Fruit fly (Drosophila melanogaster) whole organism, embryonic: ENCODE results near the gene plx.
A peak's percentile ranks its signal among the peaks of the same experiment; 100 is the strongest.

Source experiments
- CG12744 ChIP-seq: fragments of 200-800 bp; sonication (Bioruptor generic); optimal IDR thresholded peaks from 2 replicates; lab custom pipeline; 2016; ENCODE audit warnings: missing biosample characterization, missing genetic modification characterization
- CG13287 ChIP-seq: fragments of 200-800 bp; sonication (Bioruptor generic); IDR thresholded peaks from 2 replicates; pipeline ENCODE4 v1.3.6; 2022; ENCODE audit warnings: missing biosample characterization, missing genetic modification characterization; ENCODE audit not compliant: partially characterized antibody
- CG1647 ChIP-seq: fragments of 200-800 bp; sonication (Bioruptor generic); optimal IDR thresholded peaks from 3 replicates; lab custom pipeline; 2016; ENCODE audit warnings: missing biosample characterization, missing genetic modification characterization
- CG16815 ChIP-seq: fragments of 200-800 bp; sonication (Bioruptor generic); optimal IDR thresholded peaks from 3 replicates; lab custom pipeline; 2017; ENCODE audit warnings: missing biosample characterization, mild to moderate bottlenecking, missing genetic modification characterization
- CG17385 ChIP-seq: fragments of 200-800 bp; sonication (Bioruptor generic); optimal IDR thresholded peaks from 3 replicates; lab custom pipeline; 2018; ENCODE audit warnings: missing biosample characterization, mild to moderate bottlenecking, missing genetic modification characterization
- CG17568 ChIP-seq: fragments of 200-800 bp; sonication (Bioruptor generic); optimal IDR thresholded peaks from 2 replicates; lab custom pipeline; 2018; ENCODE audit warnings: missing biosample characterization, mild to moderate bottlenecking, missing genetic modification characterization, moderate library complexity
- CG2116 ChIP-seq: fragments of 200-800 bp; sonication (Bioruptor generic); optimal IDR thresholded peaks from 3 replicates; lab custom pipeline; 2018; ENCODE audit warnings: missing biosample characterization, mild to moderate bottlenecking, missing genetic modification characterization
- CG2120 ChIP-seq: fragments of 200-800 bp; sonication (Bioruptor generic); optimal IDR thresholded peaks from 3 replicates; lab custom pipeline; 2016; ENCODE audit warnings: missing biosample characterization, missing genetic modification characterization
- CG3838 ChIP-seq: fragments of 200-800 bp; sonication (Bioruptor generic); optimal IDR thresholded peaks from 3 replicates; lab custom pipeline; 2016; ENCODE audit warnings: missing biosample characterization, missing genetic modification characterization
- CG4617 ChIP-seq: fragments of 200-800 bp; sonication (Bioruptor generic); optimal IDR thresholded peaks from 3 replicates; lab custom pipeline; 2016; ENCODE audit warnings: missing biosample characterization, missing genetic modification characterization, borderline replicate concordance
- CG4707 ChIP-seq: fragments of 200-800 bp; sonication (Bioruptor generic); optimal IDR thresholded peaks from 2 replicates; lab custom pipeline; 2018; ENCODE audit warnings: missing biosample characterization, mild to moderate bottlenecking, missing genetic modification characterization, moderate library complexity
- CG7745 ChIP-seq: fragments of 200-800 bp; sonication (Bioruptor generic); optimal IDR thresholded peaks from 2 replicates; lab custom pipeline; 2018; ENCODE audit warnings: missing biosample characterization, mild to moderate bottlenecking, missing genetic modification characterization, moderate library complexity
- CHES-1-like ChIP-seq: fragments of 200-800 bp; sonication (Bioruptor generic); optimal IDR thresholded peaks from 2 replicates; lab custom pipeline; 2016; ENCODE audit warnings: missing biosample characterization, missing genetic modification characterization
- Chrac-16 ChIP-seq: fragments of 200-800 bp; sonication (Bioruptor generic); optimal IDR thresholded peaks from 3 replicates; lab custom pipeline; 2016; ENCODE audit warnings: missing biosample characterization, missing genetic modification characterization
- Dip3 ChIP-seq: fragments of 200-800 bp; sonication (Bioruptor generic); optimal IDR thresholded peaks from 3 replicates; lab custom pipeline; 2016; ENCODE audit warnings: missing biosample characterization, missing genetic modification characterization
- Fer3 ChIP-seq: fragments of 200-800 bp; sonication (Bioruptor generic); optimal IDR thresholded peaks from 2 replicates; lab custom pipeline; 2018; ENCODE audit warnings: missing biosample characterization, mild to moderate bottlenecking, missing genetic modification characterization, moderate library complexity
- HLH4C ChIP-seq: fragments of 200-800 bp; sonication (Bioruptor generic); IDR thresholded peaks from 3 replicates; pipeline ENCODE4 v1.3.6; 2022; ENCODE audit warnings: missing biosample characterization, missing genetic modification characterization; ENCODE audit not compliant: partially characterized antibody
- Lhr ChIP-seq: fragments of 200-800 bp; sonication (Bioruptor generic); optimal IDR thresholded peaks from 3 replicates; lab custom pipeline; 2017; ENCODE audit warnings: mild to moderate bottlenecking, missing biosample characterization, missing genetic modification reagents, missing genetic modification characterization
- Mrtf ChIP-seq: fragments of 200-800 bp; sonication (Bioruptor generic); IDR thresholded peaks from 3 replicates; pipeline ENCODE4 v1.3.6; 2022; ENCODE audit warnings: missing biosample characterization, missing genetic modification characterization
- NfI ChIP-seq: fragments of 200-800 bp; sonication (Bioruptor generic); optimal IDR thresholded peaks from 3 replicates; lab custom pipeline; 2018; ENCODE audit warnings: missing biosample characterization, mild to moderate bottlenecking, missing genetic modification characterization, moderate library complexity
- Sin3A ChIP-seq: fragments of >200 bp; optimal IDR thresholded peaks from 2 replicates; lab custom pipeline; 2018
- Sry-δ ChIP-seq: fragments of 200-800 bp; sonication (Bioruptor generic); optimal IDR thresholded peaks from 2 replicates; lab custom pipeline; 2016; ENCODE audit warnings: missing biosample characterization, missing genetic modification characterization
- ap ChIP-seq: fragments of 200-800 bp; sonication (Bioruptor generic); IDR thresholded peaks from 2 replicates; pipeline ENCODE4 v1.3.6; 2022; ENCODE audit warnings: missing biosample characterization, missing genetic modification characterization
- bbx ChIP-seq: fragments of 200-800 bp; sonication (Bioruptor generic); IDR thresholded peaks from 2 replicates; pipeline ENCODE4 v1.3.6; 2022; ENCODE audit warnings: missing biosample characterization, missing genetic modification characterization; ENCODE audit not compliant: partially characterized antibody
- cad ChIP-seq: fragments of >200 bp; optimal IDR thresholded peaks from 2 replicates; lab custom pipeline; 2017; ENCODE audit warnings: missing biosample characterization, missing genetic modification characterization
- cg ChIP-seq: fragments of 200-800 bp; sonication (Bioruptor generic); optimal IDR thresholded peaks from 3 replicates; lab custom pipeline; 2019; ENCODE audit warnings: missing biosample characterization, mild to moderate bottlenecking, missing genetic modification characterization, moderate library complexity
- chif ChIP-seq, 2 experiments: fragments of 200-800 bp; sonication (Bioruptor generic); optimal IDR thresholded peaks; 3 replicates each; lab custom pipeline; 2016; ENCODE audit warnings: missing biosample characterization in 2 of 2, missing genetic modification characterization in 2 of 2
- da ChIP-seq: fragments of 200-800 bp; sonication (Bioruptor generic); optimal IDR thresholded peaks from 2 replicates; lab custom pipeline; 2016; ENCODE audit warnings: missing biosample characterization, missing genetic modification characterization
- esg ChIP-seq: fragments of 200-800 bp; sonication (Bioruptor generic); conservative IDR thresholded peaks from 2 replicates; pipeline ENCODE4 v1.3.6; 2022; ENCODE audit warnings: missing biosample characterization, missing genetic modification characterization
- h ChIP-seq: fragments of >200 bp; optimal IDR thresholded peaks from 2 replicates; lab custom pipeline; 2017
- maf-S ChIP-seq: fragments of 200-800 bp; sonication (Bioruptor generic); optimal IDR thresholded peaks from 2 replicates; lab custom pipeline; 2016; ENCODE audit warnings: missing biosample characterization, missing genetic modification characterization
- mam ChIP-seq: fragments of 200-800 bp; sonication (Bioruptor generic); optimal IDR thresholded peaks from 3 replicates; lab custom pipeline; 2016; ENCODE audit warnings: missing biosample characterization, missing genetic modification characterization
- mirr ChIP-seq: fragments of 200-800 bp; sonication (Bioruptor generic); optimal IDR thresholded peaks from 3 replicates; lab custom pipeline; 2018; ENCODE audit warnings: missing biosample characterization, mild to moderate bottlenecking, missing genetic modification characterization
- pnt ChIP-seq: fragments of 200-800 bp; sonication (Bioruptor generic); optimal IDR thresholded peaks from 3 replicates; lab custom pipeline; 2016; ENCODE audit warnings: missing biosample characterization, missing genetic modification characterization
- sens-2 ChIP-seq: fragments of 200-800 bp; sonication (Bioruptor generic); IDR thresholded peaks from 2 replicates; pipeline ENCODE4 v1.3.6; 2022; ENCODE audit warnings: missing biosample characterization, missing genetic modification characterization
- sim ChIP-seq: fragments of 200-800 bp; sonication (Bioruptor generic); IDR thresholded peaks from 2 replicates; pipeline ENCODE4 v1.3.6; 2022; ENCODE audit warnings: missing biosample characterization, missing genetic modification characterization
- slp2 ChIP-seq: fragments of 200-800 bp; sonication (Bioruptor generic); optimal IDR thresholded peaks from 2 replicates; lab custom pipeline; 2016; ENCODE audit warnings: missing biosample characterization, missing genetic modification characterization
- sr ChIP-seq: fragments of 200-800 bp; sonication (Bioruptor generic); IDR thresholded peaks from 3 replicates; pipeline ENCODE4 v1.3.6; 2022; ENCODE audit warnings: missing biosample characterization, missing genetic modification characterization
- wdn ChIP-seq: fragments of 200-800 bp; sonication (Bioruptor generic); IDR thresholded peaks from 2 replicates; pipeline ENCODE4 v1.3.6; 2022; ENCODE audit warnings: missing biosample characterization, missing genetic modification characterization
- z ChIP-seq: fragments of 200-800 bp; sonication (Bioruptor generic); IDR thresholded peaks from 3 replicates; pipeline ENCODE4 v1.3.6; 2022; ENCODE audit warnings: missing biosample characterization, missing genetic modification characterization

The plx gene

dm6 chr3R:5660198-5660893 is 25.3 kb upstream of the plx start, which contains the start of gene Wdr33 (continued):
- TF ChIP-seq z (GFP tag; lab: Robert Waterston, UW) (no peak), da (GFP tag; lab: Kevin White, UChicago) (no peak), Chrac-16 (GFP tag; lab: Kevin White, UChicago) (peak; percentile 7), CHES-1-like (GFP tag; lab: Kevin White, UChicago) (no peak), sr (GFP tag; lab: Robert Waterston, UW) (0 out of 3 replicates have a peak, but pooled peaks have one; percentile 25), bbx (GFP tag; lab: Robert Waterston, UW) (peak; percentile 86), cg (GFP tag; lab: Kevin White, UChicago) (peak; percentile 64), cad (no peak), esg (GFP tag; lab: Robert Waterston, UW) (0 out of 2 replicates have a peak, but pooled peaks have one; percentile 44), sens-2 (GFP tag; lab: Robert Waterston, UW) (no peak), Fer3 (tag; lab: Kevin White, UChicago) (peak; percentile 0), CG12744 (GFP tag; lab: Kevin White, UChicago) (no peak), Sry-δ (GFP tag; lab: Kevin White, UChicago) (peak; percentile 16), mirr (GFP tag; lab: Kevin White, UChicago) (no peak), Lhr (GFP tag; lab: Kevin White, UChicago) (peak; percentile 20), slp2 (GFP tag; lab: Kevin White, UChicago) (no peak), CG13287 (GFP tag; lab: Robert Waterston, UW) (peak; percentile 89), Sin3A (peak; percentile 60), sim (GFP tag; lab: Robert Waterston, UW) (no peak), CG2120 (no peak), CG17568 (GFP tag; lab: Kevin White, UChicago) (no peak), CG1647 (no peak), CG4617 (GFP tag; lab: Kevin White, UChicago) (no peak), CG2116 (peak; percentile 39), CG3838 (GFP tag; lab: Kevin White, UChicago) (no peak), wdn (GFP tag; lab: Robert Waterston, UW) (no peak), mam (GFP tag; lab: Kevin White, UChicago) (no peak), CG16815 (GFP tag; lab: Kevin White, UChicago) (peak; percentile 30), maf-S (GFP tag; lab: Kevin White, UChicago) (no peak), CG7745 (tag; lab: Kevin White, UChicago) (no peak), CG4707 (GFP tag; lab: Kevin White, UChicago) (no peak), Mrtf (GFP tag; lab: Robert Waterston, UW) (no peak), HLH4C (GFP tag; lab: Robert Waterston, UW) (peak; percentile 84), Dip3 (GFP tag; lab: Kevin White, UChicago) (no peak), h (lab: Kevin White, UChicago) (no peak), pnt (GFP tag; lab: Kevin White, UChicago) (no peak), ap (GFP tag; lab: Robert Waterston, UW) (no peak), chif (GFP tag; optimal IDR thresholded peaks at IDR 0.05; lab: Kevin White, UChicago) (no peak), NfI (GFP tag; lab: Kevin White, UChicago) (peak; percentile 26), CG17385 (GFP tag; lab: Kevin White, UChicago) (peak; percentile 36)
- TF ChIP-seq, all 482 proteins: peak for 148
